Fruit fly (Drosophila melanogaster): ENCODE measurements around the gene lva.

DNA sequence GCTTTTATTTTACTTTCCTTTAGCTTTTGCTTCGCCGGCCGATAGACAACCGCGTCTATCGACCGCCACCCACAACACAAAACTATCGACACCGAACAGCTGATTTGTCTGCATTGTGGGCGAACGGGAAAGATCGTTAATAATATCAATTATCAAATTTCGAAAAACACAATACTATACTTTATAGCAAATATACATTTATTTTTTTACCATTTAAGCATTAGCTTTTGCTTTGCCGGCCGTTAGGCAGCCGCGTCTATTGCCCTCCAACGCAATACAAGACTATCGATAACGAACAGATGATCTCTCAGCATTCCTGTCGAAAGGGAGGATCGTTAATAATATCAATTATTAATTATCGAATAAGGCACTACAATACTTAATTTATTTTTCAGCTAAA, 29.0 kb downstream of the lva start, which contains the start of the genes CG2938 and Glos:
- TF ChIP-seq Dll (optimal IDR thresholded peaks at IDR 0.05), result no peak
- no peak for TF ChIP-seq CG8478 (optimal IDR thresholded peaks at IDR 0.05)
- no peak for TF ChIP-seq psq (optimal IDR thresholded peaks at IDR 0.05)
